Fruit fly (Drosophila melanogaster) ovary, adult (tissue): ENCODE results near the gene et.

ENCODE experiments used
- CG17801 ChIP-seq: fragments of 200-800 bp; optimal IDR thresholded peaks from 2 replicates; lab custom pipeline; 2019; ENCODE audit warnings: missing biosample characterization, mild to moderate bottlenecking, missing genetic modification characterization, moderate library complexity; ENCODE audit not compliant: partially characterized antibody

The et gene

dm6 chrX:19690050-19690449, 14.4 kb upstream of the et start:
- TF ChIP-seq CG17801 (GFP tag; lab: Kevin White, UChicago), result no peak

dm6 chrX:19688848-19689247, 13.2 kb upstream of the et start, which contains the start of gene CG14227:
CG14227 (minus strand) TSS chrX:19688948.
- TF ChIP-seq CG17801 (GFP tag; lab: Kevin White, UChicago), result no peak

dm6 chrX:19684048-19684447, 8.4 kb upstream of the et start:
- no peak for TF ChIP-seq CG17801 (GFP tag; lab: Kevin White, UChicago)

- TF ChIP-seq CG17801 (GFP tag; lab: Kevin White, UChicago), result peak; percentile 62
Measured at dm6 chrX:19683040-19683875, 7.6 kb upstream of the et start, which contains the start of the genes dome and Ubqn. dome (minus strand) TSS chrX:19683518. Ubqn (plus strand) TSS chrX:19683808.

- no peak for TF ChIP-seq CG17801 (GFP tag; lab: Kevin White, UChicago)
Measured at dm6 chrX:19679207-19679606, 3.5 kb upstream of the et start.

- peak; percentile 93 for TF ChIP-seq CG17801 (GFP tag; lab: Kevin White, UChicago)
Measured at dm6 chrX:19668405-19668804, 7.3 kb downstream of the et start.

- no peak for TF ChIP-seq CG17801 (GFP tag; lab: Kevin White, UChicago)
Measured at dm6 chrX:19667444-19668104, 8.1 kb downstream of the et start.

- peak; percentile 69 for TF ChIP-seq CG17801 (GFP tag; lab: Kevin White, UChicago)
Measured at dm6 chrX:19666991-19667409, 8.7 kb downstream of the et start, which contains the start of gene Zw. Zw (plus strand) TSS chrX:19667252.

- TF ChIP-seq CG17801 (GFP tag; lab: Kevin White, UChicago), result peak; percentile 13
Measured at dm6 chrX:19665684-19666141, 10.0 kb downstream of the et start.

- no peak for TF ChIP-seq CG17801 (GFP tag; lab: Kevin White, UChicago)
Measured at dm6 chrX:19663859-19664728, 11.6 kb downstream of the et start, which contains the start of the genes CG14223 and Ssu72. CG14223 (minus strand) TSS chrX:19663971. Ssu72 (plus strand) TSS chrX:19664561.

dm6 chrX:19663196-19663858, 12.4 kb downstream of the et start:
- no peak for TF ChIP-seq CG17801 (GFP tag; lab: Kevin White, UChicago)

- TF ChIP-seq CG17801 (GFP tag; lab: Kevin White, UChicago), result peak; percentile 48
Measured at dm6 chrX:19662583-19663195, 13.0 kb downstream of the et start.

dm6 chrX:19651757-19652419, 23.8 kb downstream of the et start, which contains the start of the genes Ranbp21 and Elys:
Ranbp21 (minus strand) TSS chrX:19652269.
Elys (plus strand) TSS chrX:19652305.
- TF ChIP-seq CG17801 (GFP tag; lab: Kevin White, UChicago), result peak; percentile 13
